Fruit fly (Drosophila melanogaster) whole organism, prepupa: ENCODE data around the gene CG42540.

Experiments used
- CG11762 ChIP-seq: fragments of 200-800 bp; sonication (Bioruptor generic); optimal IDR thresholded peaks from 3 replicates; lab custom pipeline; 2016; ENCODE audit warnings: missing biosample characterization, missing genetic modification characterization; ENCODE audit not compliant: insufficient read depth
- CG1621 ChIP-seq: fragments of 200-800 bp; sonication (Bioruptor generic); optimal IDR thresholded peaks from 3 replicates; lab custom pipeline; 2018; ENCODE audit warnings: missing biosample characterization, mild to moderate bottlenecking, missing genetic modification characterization
- CG34406 ChIP-seq: fragments of 200-800 bp; sonication (Bioruptor generic); optimal IDR thresholded peaks from 3 replicates; lab custom pipeline; 2016; ENCODE audit warnings: missing biosample characterization, missing genetic modification characterization
- CG8319 ChIP-seq: fragments of 200-800 bp; sonication (Bioruptor generic); optimal IDR thresholded peaks from 3 replicates; lab custom pipeline; 2016; ENCODE audit warnings: missing biosample characterization, missing genetic modification characterization
- Eip93F ChIP-seq: fragments of 200-800 bp; sonication (Bioruptor generic); optimal IDR thresholded peaks from 2 replicates; lab custom pipeline; 2016; ENCODE audit warnings: missing biosample characterization, mild to moderate bottlenecking, missing genetic modification characterization
- Hr39 ChIP-seq: fragments of 200-800 bp; sonication (Bioruptor generic); optimal IDR thresholded peaks from 2 replicates; lab custom pipeline; 2016; ENCODE audit warnings: missing biosample characterization, missing genetic modification characterization
- Sox15 ChIP-seq: fragments of 200-800 bp; sonication (Bioruptor generic); optimal IDR thresholded peaks from 3 replicates; lab custom pipeline; 2016; ENCODE audit warnings: missing biosample characterization, missing genetic modification characterization
- acj6 ChIP-seq: fragments of 200-800 bp; sonication (Bioruptor generic); optimal IDR thresholded peaks from 3 replicates; lab custom pipeline; 2016; ENCODE audit warnings: missing biosample characterization, missing genetic modification characterization
- vri ChIP-seq: fragments of 200-800 bp; sonication (Bioruptor generic); optimal IDR thresholded peaks from 3 replicates; lab custom pipeline; 2016; ENCODE audit warnings: missing biosample characterization, mild to moderate bottlenecking, missing genetic modification characterization

DNA sequence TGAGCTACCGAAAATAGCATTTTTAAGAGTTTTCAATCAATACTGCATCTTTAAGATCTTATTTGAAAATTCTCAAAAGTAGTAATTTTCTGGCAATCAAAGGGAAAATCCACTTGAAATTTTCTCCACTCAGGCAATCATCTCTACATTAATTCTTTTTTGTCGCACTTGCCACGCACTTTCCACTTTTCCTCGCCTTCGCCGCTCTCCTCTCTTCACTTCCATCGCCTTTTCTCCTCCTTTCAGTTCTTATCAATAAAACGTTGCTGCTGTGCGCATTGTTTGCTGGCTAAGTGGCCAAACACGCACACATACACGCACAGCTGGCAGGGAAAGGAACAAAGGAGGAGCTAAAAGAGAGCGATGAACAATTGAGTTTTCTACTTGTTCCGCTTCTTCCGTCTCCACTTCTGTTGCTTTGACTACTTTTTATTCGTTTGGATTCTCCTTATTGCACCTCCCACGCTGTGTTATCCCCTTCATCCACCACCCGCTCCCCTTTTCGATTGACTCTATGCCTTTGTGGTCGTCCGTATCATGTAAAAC is 67.2 kb downstream of the CG42540 start:
- TF ChIP-seq CG34406 (GFP tag; lab: Kevin White, UChicago) (no peak), CG11762 (no peak), Hr39 (GFP tag; lab: Kevin White, UChicago) (no peak), CG1621 (tag; lab: Kevin White, UChicago) (no peak), vri (no peak), acj6 (GFP tag; lab: Kevin White, UChicago) (no peak), CG8319 (no peak), Eip93F (no peak), Sox15 (no peak)
